Fruit fly (Drosophila melanogaster) whole organism, embryonic: Measurements from ENCODE around the gene Gos28.

Source experiments
- CG11085 ChIP-seq: fragments of 200-800 bp; sonication (Bioruptor generic); IDR thresholded peaks from 2 replicates; pipeline ENCODE4 v1.3.6; 2022; ENCODE audit warnings: missing biosample characterization, missing genetic modification characterization
- CG11398 ChIP-seq: fragments of 200-800 bp; sonication (Bioruptor generic); optimal IDR thresholded peaks from 2 replicates; lab custom pipeline; 2016; ENCODE audit warnings: missing biosample characterization, missing genetic modification characterization
- CG13424 ChIP-seq: fragments of 200-800 bp; sonication (Bioruptor generic); optimal IDR thresholded peaks from 2 replicates; lab custom pipeline; 2019; ENCODE audit warnings: missing biosample characterization, mild to moderate bottlenecking, missing genetic modification characterization, moderate library complexity
- CG15514 ChIP-seq: fragments of 200-800 bp; sonication (Bioruptor generic); optimal IDR thresholded peaks from 3 replicates; lab custom pipeline; 2017; ENCODE audit warnings: missing biosample characterization, missing genetic modification characterization, mild to moderate bottlenecking, moderate library complexity, missing genetic modification reagents
- CG1602 ChIP-seq: fragments of 200-800 bp; sonication (Bioruptor generic); optimal IDR thresholded peaks from 3 replicates; lab custom pipeline; 2016; ENCODE audit warnings: missing biosample characterization, missing genetic modification characterization
- CG16779 ChIP-seq: fragments of 200-800 bp; sonication (Bioruptor generic); IDR thresholded peaks from 2 replicates; pipeline ENCODE4 v1.3.6; 2022; ENCODE audit warnings: missing biosample characterization, missing genetic modification characterization
- CG18764 ChIP-seq: fragments of 200-800 bp; sonication (Bioruptor generic); optimal IDR thresholded peaks from 3 replicates; lab custom pipeline; 2016; ENCODE audit warnings: missing biosample characterization, missing genetic modification characterization
- CG2129 ChIP-seq: fragments of 200-800 bp; sonication (Bioruptor generic); IDR thresholded peaks from 2 replicates; pipeline ENCODE4 v1.3.6; 2022; ENCODE audit warnings: missing biosample characterization, missing genetic modification characterization; ENCODE audit not compliant: partially characterized antibody
- CG2199 ChIP-seq: fragments of 200-800 bp; sonication (Bioruptor generic); IDR thresholded peaks from 3 replicates; pipeline ENCODE4 v1.3.6; 2022; ENCODE audit warnings: missing biosample characterization, missing genetic modification characterization
- CG3163 ChIP-seq: fragments of 200-800 bp; sonication (Bioruptor generic); optimal IDR thresholded peaks from 3 replicates; lab custom pipeline; 2016; ENCODE audit warnings: missing biosample characterization, missing genetic modification characterization
- CG32532 ChIP-seq: fragments of 200-800 bp; sonication (Bioruptor generic); IDR thresholded peaks from 2 replicates; pipeline ENCODE4 v1.3.6; 2022; ENCODE audit warnings: missing biosample characterization, missing genetic modification characterization
- CG4360 ChIP-seq: fragments of 200-800 bp; sonication (Bioruptor generic); IDR thresholded peaks from 2 replicates; pipeline ENCODE4 v1.3.6; 2022; ENCODE audit warnings: missing biosample characterization, missing genetic modification characterization
- CG5180 ChIP-seq: fragments of 200-800 bp; sonication (Bioruptor generic); optimal IDR thresholded peaks from 3 replicates; lab custom pipeline; 2017; ENCODE audit warnings: missing biosample characterization, missing genetic modification characterization, mild to moderate bottlenecking, moderate library complexity, missing genetic modification reagents
- CG5953 ChIP-seq: fragments of 200-800 bp; sonication (Bioruptor generic); IDR thresholded peaks from 2 replicates; pipeline ENCODE4 v1.3.6; 2022; ENCODE audit warnings: missing biosample characterization, missing genetic modification characterization
- CG6765 ChIP-seq: fragments of 200-800 bp; sonication (Bioruptor generic); optimal IDR thresholded peaks from 3 replicates; lab custom pipeline; 2017; ENCODE audit warnings: missing biosample characterization, mild to moderate bottlenecking, missing genetic modification characterization
- CG8478 ChIP-seq: fragments of >200 bp; optimal IDR thresholded peaks from 2 replicates; lab custom pipeline; 2018
- CG9437 ChIP-seq: fragments of 200-800 bp; sonication (Bioruptor generic); optimal IDR thresholded peaks from 2 replicates; lab custom pipeline; 2018; ENCODE audit warnings: missing biosample characterization, mild to moderate bottlenecking, missing genetic modification characterization
- CHES-1-like ChIP-seq: fragments of 200-800 bp; sonication (Bioruptor generic); optimal IDR thresholded peaks from 2 replicates; lab custom pipeline; 2016; ENCODE audit warnings: missing biosample characterization, missing genetic modification characterization
- Dad ChIP-seq: fragments of 200-800 bp; sonication (Bioruptor generic); optimal IDR thresholded peaks from 3 replicates; lab custom pipeline; 2016; ENCODE audit warnings: missing biosample characterization, missing genetic modification characterization
- Dref ChIP-seq: fragments of 200-800 bp; sonication (Bioruptor generic); IDR thresholded peaks from 2 replicates; pipeline ENCODE4 v1.3.6; 2022; ENCODE audit warnings: missing biosample characterization, missing genetic modification characterization
- Fer3 ChIP-seq: fragments of 200-800 bp; sonication (Bioruptor generic); optimal IDR thresholded peaks from 2 replicates; lab custom pipeline; 2018; ENCODE audit warnings: missing biosample characterization, mild to moderate bottlenecking, missing genetic modification characterization, moderate library complexity
- HLHmδ ChIP-seq: fragments of 200-800 bp; sonication (Bioruptor generic); optimal IDR thresholded peaks from 2 replicates; lab custom pipeline; 2018; ENCODE audit warnings: missing biosample characterization, mild to moderate bottlenecking, missing genetic modification characterization, moderate library complexity
- HmgZ ChIP-seq: fragments of 200-800 bp; sonication (Bioruptor generic); optimal IDR thresholded peaks from 2 replicates; lab custom pipeline; 2018; ENCODE audit warnings: missing biosample characterization, mild to moderate bottlenecking, missing genetic modification characterization
- Hr39 ChIP-seq: fragments of >200 bp; optimal IDR thresholded peaks from 2 replicates; lab custom pipeline; 2017
- Hr51 ChIP-seq, 2 experiments: fragments of 200-800 bp; sonication (Bioruptor generic); optimal IDR thresholded peaks; 2 replicates in 1 of 2; 3 replicates in 1 of 2; lab custom pipeline; 2016 to 2018; ENCODE audit warnings: missing biosample characterization in 2 of 2, missing genetic modification characterization in 2 of 2, mild to moderate bottlenecking in 1 of 2, moderate library complexity in 1 of 2
- Lpt ChIP-seq: fragments of >200 bp; optimal IDR thresholded peaks from 2 replicates; lab custom pipeline; 2018; ENCODE audit warnings: missing biosample characterization, missing genetic modification characterization
- MTF-1 ChIP-seq: fragments of 200-800 bp; sonication (Bioruptor generic); optimal IDR thresholded peaks from 2 replicates; lab custom pipeline; 2018; ENCODE audit warnings: missing biosample characterization, mild to moderate bottlenecking, missing genetic modification characterization, borderline replicate concordance
- Six4 ChIP-seq: fragments of 200-800 bp; sonication (Bioruptor generic); optimal IDR thresholded peaks from 2 replicates; lab custom pipeline; 2016; ENCODE audit warnings: missing biosample characterization, missing genetic modification characterization
- Sox102F ChIP-seq: fragments of 200-800 bp; sonication (Bioruptor generic); optimal IDR thresholded peaks from 2 replicates; lab custom pipeline; 2018; ENCODE audit warnings: missing biosample characterization, mild to moderate bottlenecking, missing genetic modification characterization, moderate library complexity
- Sry-δ ChIP-seq: fragments of 200-800 bp; sonication (Bioruptor generic); optimal IDR thresholded peaks from 2 replicates; lab custom pipeline; 2016; ENCODE audit warnings: missing biosample characterization, missing genetic modification characterization
- Vsx1 ChIP-seq: fragments of 200-800 bp; sonication (Bioruptor generic); optimal IDR thresholded peaks from 2 replicates; lab custom pipeline; 2017; ENCODE audit warnings: missing biosample characterization, mild to moderate bottlenecking, missing genetic modification characterization, missing genetic modification reagents
- ab ChIP-seq: fragments of 200-800 bp; sonication (Bioruptor generic); optimal IDR thresholded peaks from 2 replicates; lab custom pipeline; 2016; ENCODE audit warnings: missing biosample characterization, missing genetic modification characterization
- ac ChIP-seq: fragments of 200-800 bp; sonication (Bioruptor generic); optimal IDR thresholded peaks from 3 replicates; lab custom pipeline; 2017; ENCODE audit warnings: missing biosample characterization, mild to moderate bottlenecking, missing genetic modification characterization
- ase ChIP-seq: fragments of 200-800 bp; sonication (Bioruptor generic); IDR thresholded peaks from 3 replicates; pipeline ENCODE4 v1.3.6; 2022; ENCODE audit warnings: missing biosample characterization, missing genetic modification characterization
- bowl ChIP-seq: fragments of 200-800 bp; sonication (Bioruptor generic); IDR thresholded peaks from 2 replicates; pipeline ENCODE4 v1.3.6; 2022; ENCODE audit warnings: missing biosample characterization, missing genetic modification characterization
- cad ChIP-seq: fragments of >200 bp; optimal IDR thresholded peaks from 2 replicates; lab custom pipeline; 2017; ENCODE audit warnings: missing biosample characterization, missing genetic modification characterization
- corto ChIP-seq: fragments of 200-800 bp; sonication (Bioruptor generic); optimal IDR thresholded peaks from 2 replicates; lab custom pipeline; 2016; ENCODE audit warnings: missing biosample characterization, mild to moderate bottlenecking, missing genetic modification characterization, moderate library complexity
- dmrt99B ChIP-seq: fragments of 200-800 bp; sonication (Bioruptor generic); optimal IDR thresholded peaks from 2 replicates; lab custom pipeline; 2018; ENCODE audit warnings: missing biosample characterization, mild to moderate bottlenecking, missing genetic modification characterization, moderate library complexity
- eyg ChIP-seq: fragments of 200-800 bp; sonication (Bioruptor generic); optimal IDR thresholded peaks from 3 replicates; lab custom pipeline; 2016; ENCODE audit warnings: missing biosample characterization, missing genetic modification characterization
- gem ChIP-seq: fragments of 200-800 bp; sonication (Bioruptor generic); optimal IDR thresholded peaks from 2 replicates; lab custom pipeline; 2019; ENCODE audit warnings: missing biosample characterization, mild to moderate bottlenecking, missing genetic modification characterization, moderate library complexity
- gsb-n ChIP-seq: fragments of 200-800 bp; sonication (Bioruptor generic); optimal IDR thresholded peaks from 3 replicates; lab custom pipeline; 2018; ENCODE audit warnings: missing biosample characterization, mild to moderate bottlenecking, missing genetic modification characterization
- jigr1 ChIP-seq: fragments of 200-800 bp; sonication (Bioruptor generic); IDR thresholded peaks from 3 replicates; pipeline ENCODE4 v1.3.6; 2022; ENCODE audit warnings: missing biosample characterization, missing genetic modification characterization
- jumu ChIP-seq: fragments of 200-800 bp; sonication (Bioruptor generic); optimal IDR thresholded peaks from 3 replicates; lab custom pipeline; 2016; ENCODE audit warnings: missing biosample characterization, missing genetic modification characterization
- nerfin-2 ChIP-seq: fragments of 200-800 bp; sonication (Bioruptor generic); IDR thresholded peaks from 2 replicates; pipeline ENCODE4 v1.3.6; 2022; ENCODE audit warnings: missing biosample characterization, missing genetic modification characterization; ENCODE audit not compliant: partially characterized antibody
- org-1 ChIP-seq: fragments of 200-800 bp; sonication (Bioruptor generic); optimal IDR thresholded peaks from 2 replicates; lab custom pipeline; 2017; ENCODE audit warnings: missing biosample characterization, missing genetic modification characterization
- pnt ChIP-seq: fragments of 200-800 bp; sonication (Bioruptor generic); optimal IDR thresholded peaks from 3 replicates; lab custom pipeline; 2016; ENCODE audit warnings: missing biosample characterization, missing genetic modification characterization
- pros ChIP-seq: fragments of 200-800 bp; sonication (Bioruptor generic); optimal IDR thresholded peaks from 3 replicates; lab custom pipeline; 2019; ENCODE audit warnings: missing biosample characterization, mild to moderate bottlenecking, missing genetic modification characterization, moderate library complexity
- psq ChIP-seq: fragments of 200-800 bp; sonication (Bioruptor generic); optimal IDR thresholded peaks from 2 replicates; lab custom pipeline; 2017; ENCODE audit warnings: missing biosample characterization, missing genetic modification characterization
- sens-2 ChIP-seq: fragments of 200-800 bp; sonication (Bioruptor generic); IDR thresholded peaks from 2 replicates; pipeline ENCODE4 v1.3.6; 2022; ENCODE audit warnings: missing biosample characterization, missing genetic modification characterization
- slbo ChIP-seq: fragments of 200-800 bp; sonication (Bioruptor generic); IDR thresholded peaks from 2 replicates; pipeline ENCODE4 v1.3.6; 2022; ENCODE audit warnings: missing biosample characterization, missing genetic modification characterization
- twi ChIP-seq: fragments of 200-800 bp; optimal IDR thresholded peaks from 2 replicates; lab custom pipeline; 2019; ENCODE audit warnings: missing biosample characterization, mild to moderate bottlenecking, missing genetic modification characterization, moderate library complexity
- wdn ChIP-seq: fragments of 200-800 bp; sonication (Bioruptor generic); IDR thresholded peaks from 2 replicates; pipeline ENCODE4 v1.3.6; 2022; ENCODE audit warnings: missing biosample characterization, missing genetic modification characterization
- zfh1 ChIP-seq: fragments of 200-800 bp; sonication (Bioruptor generic); IDR thresholded peaks from 3 replicates; pipeline ENCODE4 v1.3.6; 2022; ENCODE audit warnings: missing biosample characterization, missing genetic modification characterization

Gene Gos28

dm6 chr3R:18663525-18663924 is at the start of gene Gos28, which contains the start of gene Cpsf73 (continued):
- TF ChIP-seq HLHmδ (GFP tag; lab: Kevin White, UChicago) (no peak), gsb-n (tag; lab: Kevin White, UChicago) (no peak), eyg (GFP tag; lab: Kevin White, UChicago) (no peak), twi (tag; lab: Kevin White, UChicago) (peak; percentile 3), dmrt99B (tag; lab: Kevin White, UChicago) (no peak), slbo (GFP tag; lab: Robert Waterston, UW) (peak; percentile 49), Lpt (GFP tag; lab: Kevin White, UChicago) (no peak), CG1602 (no peak), CG13424 (peak; percentile 5), Dad (no peak), corto (GFP tag; lab: Kevin White, UChicago) (no peak), CG11398 (GFP tag; lab: Kevin White, UChicago) (no peak), cad (GFP tag; lab: Kevin White, UChicago) (no peak), CG16779 (no peak), MTF-1 (GFP tag; lab: Kevin White, UChicago) (no peak), bowl (GFP tag; lab: Robert Waterston, UW) (no peak), Six4 (GFP tag; lab: Kevin White, UChicago) (no peak), jigr1 (GFP tag; lab: Robert Waterston, UW) (no peak), CG2129 (GFP tag; lab: Robert Waterston, UW) (no peak), Sry-δ (GFP tag; lab: Kevin White, UChicago) (peak; percentile 51), CG3163 (no peak), CG15514 (GFP tag; lab: Kevin White, UChicago) (peak; percentile 85), ac (GFP tag; lab: Kevin White, UChicago) (no peak), wdn (no peak), ab (GFP tag; lab: Kevin White, UChicago) (no peak), pros (GFP tag; lab: Kevin White, UChicago) (no peak), CG4360 (GFP tag; lab: Robert Waterston, UW) (no peak), CG5953 (GFP tag; lab: Robert Waterston, UW) (no peak), jumu (peak; percentile 50), CG18764 (GFP tag; lab: Kevin White, UChicago) (no peak), HmgZ (tag; lab: Kevin White, UChicago) (peak; percentile 73), CG2199 (GFP tag; lab: Robert Waterston, UW) (no peak), gem (tag; lab: Kevin White, UChicago) (no peak), Dref (GFP tag; lab: Robert Waterston, UW) (no peak), zfh1 (GFP tag; lab: Robert Waterston, UW) (0 out of 3 replicates have a peak, but pooled peaks have one; percentile 40), sens-2 (GFP tag; lab: Robert Waterston, UW) (no peak), CG8478 (lab: Kevin White, UChicago) (no peak), pnt (GFP tag; lab: Kevin White, UChicago) (peak; percentile 5), Hr39 (lab: Kevin White, UChicago) (no peak), ase (GFP tag; lab: Robert Waterston, UW) (no peak), org-1 (GFP tag; lab: Kevin White, UChicago) (no peak), psq (GFP tag; lab: Kevin White, UChicago) (no peak), nerfin-2 (GFP tag; lab: Robert Waterston, UW) (no peak; the same call in 1 of the 2 replicates), Vsx1 (GFP tag; lab: Kevin White, UChicago) (no peak), Hr51 (GFP tag; optimal IDR thresholded peaks at IDR 0.05; lab: Kevin White, UChicago) (no peak), CG11085 (GFP tag; lab: Robert Waterston, UW) (no peak), CG32532 (GFP tag; lab: Robert Waterston, UW) (no peak), Fer3 (tag; lab: Kevin White, UChicago) (no peak), CG9437 (GFP tag; lab: Kevin White, UChicago) (no peak), CG6765 (GFP tag; lab: Kevin White, UChicago) (no peak), Sox102F (no peak), CHES-1-like (GFP tag; lab: Kevin White, UChicago) (peak; percentile 61), CG5180 (GFP tag; lab: Kevin White, UChicago) (no peak)
